Worm (Caenorhabditis elegans) whole organism, L4 larva: Measurements from ENCODE around the gene lgc-13.

ENCODE experiments used
- D1046.2 ChIP-seq: fragments of 200-800 bp; sonication (Bioruptor generic); IDR thresholded peaks from 2 replicates; pipeline ENCODE4 v1.3.6; 2022; ENCODE audit warnings: missing genetic modification characterization, missing compliant biosample characterization
- F49E8.2 ChIP-seq: sonication (generic microtip); optimal IDR thresholded peaks from 2 replicates; lab custom pipeline; 2016; ENCODE audit warnings: missing compliant biosample characterization, mild to moderate bottlenecking, missing genetic modification characterization, borderline replicate concordance
- T20F7.1 ChIP-seq: fragments of 200-800 bp; sonication (Bioruptor generic); optimal IDR thresholded peaks from 2 replicates; lab custom pipeline; 2018; ENCODE audit warnings: mild to moderate bottlenecking, missing genetic modification characterization, missing compliant biosample characterization
- T26A8.4 ChIP-seq: fragments of 200-800 bp; sonication (Bioruptor generic); IDR thresholded peaks from 2 replicates; pipeline ENCODE4 v1.3.6; 2022; ENCODE audit warnings: missing genetic modification characterization, missing compliant biosample characterization
- Y48G9A.11 ChIP-seq: fragments of 200-800 bp; sonication (Bioruptor generic); IDR thresholded peaks from 2 replicates; pipeline ENCODE4 v1.3.6; 2022; ENCODE audit warnings: missing genetic modification reagents, missing genetic modification characterization, missing compliant biosample characterization
- ZK546.5 ChIP-seq, 2 experiments: sonication (generic microtip); optimal IDR thresholded peaks; 2 replicates each; lab custom pipeline; 2017; ENCODE audit warnings: missing biosample characterization in 2 of 2, missing genetic modification characterization in 2 of 2
- aha-1 ChIP-seq: fragments of 150-350 bp; peaks from one replicate; lab custom pipeline; 2014; ENCODE audit warnings: missing biosample characterization, missing genetic modification characterization
- aly-2 ChIP-seq: sonication (generic microtip); optimal IDR thresholded peaks from 2 replicates; lab custom pipeline; 2018; ENCODE audit warnings: missing biosample characterization, missing genetic modification characterization
- attf-4 ChIP-seq: sonication (generic microtip); optimal IDR thresholded peaks from 3 replicates; lab custom pipeline; 2017; ENCODE audit warnings: missing biosample characterization, missing genetic modification characterization
- ceh-62 ChIP-seq: sonication (generic microtip); optimal IDR thresholded peaks from 2 replicates; lab custom pipeline; 2017; ENCODE audit warnings: missing biosample characterization, missing genetic modification characterization
- ces-1 ChIP-seq: fragments of 150-350 bp; sonication (generic microtip); optimal IDR thresholded peaks from 4 replicates; lab custom pipeline; 2014; ENCODE audit warnings: missing biosample characterization, missing genetic modification reagents, missing genetic modification characterization
- daf-12 ChIP-seq: fragments of 150-350 bp; optimal IDR thresholded peaks from 2 replicates; lab custom pipeline; 2014; ENCODE audit warnings: missing biosample characterization, missing genetic modification reagents, missing genetic modification characterization
- daf-16 ChIP-seq, 3 experiments: sonication (generic microtip); optimal IDR thresholded peaks; 2 replicates each; lab custom pipeline; 2016 to 2017; ENCODE audit warnings: missing genetic modification characterization in 3 of 3, missing genetic modification reagents in 3 of 3, mild to moderate bottlenecking in 2 of 3, missing compliant biosample characterization in 2 of 3, missing biosample characterization in 1 of 3, moderate library complexity in 1 of 3
- daf-8 ChIP-seq: fragments of 200-800 bp; sonication (Bioruptor generic); IDR thresholded peaks from 2 replicates; pipeline ENCODE4 v1.3.6; 2022; ENCODE audit warnings: missing genetic modification characterization, missing compliant biosample characterization
- dmd-9 ChIP-seq: fragments of 200-800 bp; sonication (Bioruptor generic); IDR thresholded peaks from 2 replicates; pipeline ENCODE4 v1.3.6; 2022; ENCODE audit warnings: missing genetic modification reagents, missing genetic modification characterization, missing compliant biosample characterization
- dve-1 ChIP-seq: sonication (generic microtip); optimal IDR thresholded peaks from 2 replicates; lab custom pipeline; 2017; ENCODE audit warnings: antibody characterized with exemption, mild to moderate bottlenecking, missing genetic modification characterization, missing compliant biosample characterization; ENCODE audit not compliant: insufficient read depth
- egl-27 ChIP-seq: sonication (generic microtip); optimal IDR thresholded peaks from 3 replicates; lab custom pipeline; 2017; ENCODE audit warnings: missing biosample characterization, missing genetic modification reagents, missing genetic modification characterization
- fkh-10 ChIP-seq: fragments of 150-350 bp; optimal IDR thresholded peaks from 2 replicates; lab custom pipeline; 2014; ENCODE audit warnings: missing biosample characterization, missing genetic modification reagents, missing genetic modification characterization
- fos-1 ChIP-seq: fragments of 150-350 bp; optimal IDR thresholded peaks from 2 replicates; lab custom pipeline; 2014; ENCODE audit warnings: missing biosample characterization, missing genetic modification characterization
- hif-1 ChIP-seq, 2 experiments: sonication (generic microtip); optimal IDR thresholded peaks; 2 replicates each; lab custom pipeline; 2016 to 2017; ENCODE audit warnings: missing compliant biosample characterization in 2 of 2, missing genetic modification characterization in 2 of 2, missing genetic modification reagents in 2 of 2, missing genotype in 2 of 2, mild to moderate bottlenecking in 1 of 2
- jun-1 ChIP-seq: fragments of 150-350 bp; optimal IDR thresholded peaks from 2 replicates; lab custom pipeline; 2014; ENCODE audit warnings: missing biosample characterization, missing genetic modification reagents, missing genetic modification characterization
- lim-7 ChIP-seq: fragments of 200-800 bp; sonication (Bioruptor generic); IDR thresholded peaks from 2 replicates; pipeline ENCODE4 v1.3.6; 2022; ENCODE audit warnings: missing genetic modification characterization, missing compliant biosample characterization
- lin-39 ChIP-seq: fragments of 150-350 bp; optimal IDR thresholded peaks from 2 replicates; lab custom pipeline; 2014; ENCODE audit warnings: missing biosample characterization, missing genetic modification reagents, missing genetic modification characterization
- lir-3 ChIP-seq: sonication (generic microtip); optimal IDR thresholded peaks from 2 replicates; lab custom pipeline; 2016; ENCODE audit warnings: mild to moderate bottlenecking, missing genetic modification characterization, missing compliant biosample characterization
- madf-9 ChIP-seq: fragments of 200-800 bp; sonication (Bioruptor generic); conservative IDR thresholded peaks from 2 replicates; pipeline ENCODE4 v1.3.6; 2022; ENCODE audit warnings: missing genetic modification reagents, missing genetic modification characterization, missing compliant biosample characterization
- mdt-29 ChIP-seq: fragments of 200-800 bp; sonication (Bioruptor generic); IDR thresholded peaks from 2 replicates; pipeline ENCODE4 v1.3.6; 2022; ENCODE audit warnings: missing genetic modification reagents, missing genetic modification characterization, missing compliant biosample characterization
- mes-2 ChIP-seq: sonication (generic microtip); optimal IDR thresholded peaks from 2 replicates; lab custom pipeline; 2016; ENCODE audit warnings: missing genotype, mild to moderate bottlenecking, missing genetic modification characterization, missing compliant biosample characterization; ENCODE audit not compliant: poor library complexity, severe bottlenecking
- mxl-3 ChIP-seq: fragments of 200-800 bp; sonication (Bioruptor generic); optimal IDR thresholded peaks from 2 replicates; lab custom pipeline; 2018; ENCODE audit warnings: mild to moderate bottlenecking, missing genetic modification characterization, missing compliant biosample characterization
- nhr-10 ChIP-seq: fragments of 150-350 bp; optimal IDR thresholded peaks from 2 replicates; lab custom pipeline; 2014; ENCODE audit warnings: missing biosample characterization, missing genetic modification characterization
- nhr-102 ChIP-seq: sonication (generic microtip); optimal IDR thresholded peaks from 2 replicates; lab custom pipeline; 2016; ENCODE audit warnings: mild to moderate bottlenecking, missing genetic modification characterization, moderate library complexity, missing compliant biosample characterization
- nhr-11 ChIP-seq: fragments of 150-350 bp; optimal IDR thresholded peaks from 2 replicates; lab custom pipeline; 2014; ENCODE audit warnings: missing biosample characterization, missing genetic modification characterization
- nhr-25 ChIP-seq: sonication (generic microtip); optimal IDR thresholded peaks from 2 replicates; lab custom pipeline; 2017; ENCODE audit warnings: missing genetic modification characterization, mild to moderate bottlenecking, missing compliant biosample characterization, antibody characterized with exemption, moderate library complexity, borderline replicate concordance; ENCODE audit not compliant: insufficient read depth
- nhr-41 ChIP-seq: fragments of 200-800 bp; sonication (Bioruptor generic); IDR thresholded peaks from 2 replicates; pipeline ENCODE4 v1.3.6; 2022; ENCODE audit warnings: missing genetic modification reagents, missing genetic modification characterization, missing compliant biosample characterization
- nhr-42 ChIP-seq: fragments of 200-800 bp; sonication (Bioruptor generic); IDR thresholded peaks from 2 replicates; pipeline ENCODE4 v1.3.6; 2022; ENCODE audit warnings: missing genetic modification characterization, missing compliant biosample characterization
- nhr-48 ChIP-seq: sonication (generic microtip); optimal IDR thresholded peaks from 2 replicates; lab custom pipeline; 2016; ENCODE audit warnings: mild to moderate bottlenecking, missing genetic modification characterization, missing compliant biosample characterization
- nhr-76 ChIP-seq: fragments of 150-350 bp; optimal IDR thresholded peaks from 2 replicates; lab custom pipeline; 2014; ENCODE audit warnings: missing biosample characterization, missing genetic modification characterization
- php-3 ChIP-seq: fragments of 200-800 bp; sonication (Bioruptor generic); IDR thresholded peaks from 2 replicates; pipeline ENCODE4 v1.3.6; 2022; ENCODE audit warnings: missing genetic modification reagents, missing genetic modification characterization, missing compliant biosample characterization
- pqm-1 ChIP-seq: sonication (generic microtip); optimal IDR thresholded peaks from 2 replicates; lab custom pipeline; 2017; ENCODE audit warnings: missing biosample characterization, missing genetic modification characterization
- rbr-2 ChIP-seq: sonication (generic microtip); optimal IDR thresholded peaks from 2 replicates; lab custom pipeline; 2016; ENCODE audit warnings: missing genotype, missing genetic modification characterization, missing compliant biosample characterization
- saeg-2 ChIP-seq: fragments of 200-800 bp; sonication (Bioruptor generic); IDR thresholded peaks from 2 replicates; pipeline ENCODE4 v1.3.6; 2022; ENCODE audit warnings: missing genetic modification reagents, missing genetic modification characterization, missing compliant biosample characterization
- snpc-1.2 ChIP-seq: fragments of 200-800 bp; sonication (Bioruptor generic); IDR thresholded peaks from 2 replicates; pipeline ENCODE4 v1.3.6; 2022; ENCODE audit warnings: missing genetic modification reagents, missing genetic modification characterization, missing compliant biosample characterization
- snpc-4 ChIP-seq: fragments of 150-350 bp; optimal IDR thresholded peaks from 2 replicates; lab custom pipeline; 2014; ENCODE audit warnings: missing biosample characterization, missing genetic modification characterization
- spr-3 ChIP-seq: fragments of 200-800 bp; sonication (Bioruptor generic); optimal IDR thresholded peaks from 2 replicates; lab custom pipeline; 2018; ENCODE audit warnings: mild to moderate bottlenecking, missing genetic modification characterization, missing compliant biosample characterization
- tag-97 ChIP-seq: fragments of 200-800 bp; sonication (Bioruptor generic); IDR thresholded peaks from 2 replicates; pipeline ENCODE4 v1.3.6; 2022; ENCODE audit warnings: missing genetic modification characterization, missing compliant biosample characterization
- unc-62 ChIP-seq, 3 experiments: fragments of 150-350 bp in 1 of 3; sonication (generic microtip); optimal IDR thresholded peaks in 2 of 3; peaks in 1 of 3; 1 replicate in 1 of 3; 2 replicates in 2 of 3; lab custom pipeline; 2014 to 2017; ENCODE audit warnings: missing biosample characterization in 3 of 3, missing genetic modification characterization in 3 of 3, missing genetic modification reagents in 3 of 3, missing genotype in 1 of 3
- vab-7 ChIP-seq: fragments of 200-800 bp; sonication (Bioruptor generic); IDR thresholded peaks from 2 replicates; pipeline ENCODE4 v1.3.6; 2022; ENCODE audit warnings: missing genetic modification reagents, missing genetic modification characterization, missing compliant biosample characterization
- zfp-3 ChIP-seq: fragments of 200-800 bp; sonication (Bioruptor generic); conservative IDR thresholded peaks from 2 replicates; pipeline ENCODE4 v1.3.6; 2022; ENCODE audit warnings: missing genetic modification reagents, missing genetic modification characterization, missing compliant biosample characterization
- zip-11 ChIP-seq: fragments of 200-800 bp; sonication (Bioruptor generic); IDR thresholded peaks from 2 replicates; pipeline ENCODE4 v1.3.6; 2022; ENCODE audit warnings: missing genetic modification characterization, missing compliant biosample characterization
- zip-2 ChIP-seq: fragments of 150-350 bp; optimal IDR thresholded peaks from 2 replicates; lab custom pipeline; 2014; ENCODE audit warnings: missing biosample characterization, missing genetic modification characterization
- ztf-11 ChIP-seq: fragments of 150-350 bp; optimal IDR thresholded peaks from 2 replicates; lab custom pipeline; 2014; ENCODE audit warnings: missing biosample characterization, missing genetic modification characterization

lgc-13 gene

DNA sequence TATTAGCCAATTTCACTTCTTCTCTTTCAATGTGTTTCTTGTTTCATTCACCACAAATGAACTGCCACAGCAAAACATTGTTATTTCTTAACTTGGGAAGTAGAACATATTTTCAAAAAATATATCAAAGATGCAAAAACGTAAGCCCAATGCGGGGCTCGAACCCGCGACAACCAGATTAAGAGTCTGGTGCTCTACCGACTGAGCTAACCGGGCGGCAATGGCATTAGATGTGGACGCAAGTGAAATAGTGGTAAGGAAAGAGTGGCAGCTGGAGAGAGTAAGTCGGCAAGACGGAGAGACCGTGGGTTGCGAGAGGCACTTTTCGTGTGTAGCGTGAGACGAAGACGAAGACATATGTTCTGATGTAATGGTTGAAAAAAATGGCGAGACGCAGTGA, 3.0 kb upstream of the lgc-13 start (continued):
- peak; percentile 70; the same call in 1 of the 2 replicates for TF ChIP-seq dmd-9 (GFP tag; lab: Robert Waterston, UW)
- TF ChIP-seq zip-2 = peak; percentile 83
- TF ChIP-seq fos-1 (tag; lab: Kevin White, UChicago) = no peak
- peak in 1 of 2 experiments; percentile 21 for TF ChIP-seq hif-1 (tag; optimal IDR thresholded peaks at IDR 0.05; lab: Kevin White, UChicago)
- no peak for TF ChIP-seq ceh-62
- peak; percentile 34 for TF ChIP-seq nhr-25 (tag; lab: Kevin White, UChicago)
- TF ChIP-seq F49E8.2 (tag; lab: Kevin White, UChicago) = peak; percentile 37
- peak; percentile 72; the same call in 1 of the 2 replicates for TF ChIP-seq saeg-2 (GFP tag; lab: Robert Waterston, UW)
- no peak for TF ChIP-seq php-3
- no peak for TF ChIP-seq mes-2 (tag; lab: Kevin White, UChicago)
- TF ChIP-seq mdt-29 (GFP tag; lab: Robert Waterston, UW) = no peak
- TF ChIP-seq nhr-42 (GFP tag; lab: Robert Waterston, UW) = peak; percentile 77; the same call in 1 of the 2 replicates
- no peak for TF ChIP-seq lin-39
- TF ChIP-seq tag-97 (GFP tag; lab: Robert Waterston, UW) = no peak
- TF ChIP-seq T20F7.1 (GFP tag; lab: Kevin White, UChicago) = peak; percentile 64
- peak; percentile 96 for TF ChIP-seq aha-1
- no peak for TF ChIP-seq nhr-10 (tag; lab: Kevin White, UChicago)
- TF ChIP-seq ZK546.5 (tag; optimal IDR thresholded peaks at IDR 0.05; lab: Kevin White, UChicago) = no peak
- TF ChIP-seq ztf-11 (tag; lab: Kevin White, UChicago) = no peak
- no peak for TF ChIP-seq attf-4 (tag; lab: Kevin White, UChicago)
- peak; percentile 65 for TF ChIP-seq fkh-10 (GFP tag; lab: Kevin White, UChicago)
- peak; percentile 85 for TF ChIP-seq dve-1 (tag; lab: Kevin White, UChicago)
- no peak for TF ChIP-seq daf-12 (tag; lab: Kevin White, UChicago)
- TF ChIP-seq aly-2 = no peak
- no peak for TF ChIP-seq snpc-4 (tag; lab: Kevin White, UChicago)
- TF ChIP-seq jun-1 (tag; lab: Kevin White, UChicago) = peak; percentile 73
- TF ChIP-seq nhr-48 (tag; lab: Kevin White, UChicago) = peak; percentile 73
- TF ChIP-seq nhr-76 (tag; lab: Kevin White, UChicago) = no peak
- TF ChIP-seq daf-16 (GFP tag; optimal IDR thresholded peaks at IDR 0.05; lab: Kevin White, UChicago) = peak; percentile 44 to 93
- TF ChIP-seq daf-16 (tag; optimal IDR thresholded peaks at IDR 0.05; lab: Kevin White, UChicago) = peak; percentile 72
- peak; percentile 97 for TF ChIP-seq vab-7 (GFP tag; lab: Robert Waterston, UW)
- TF ChIP-seq rbr-2 (tag; lab: Kevin White, UChicago) = peak; percentile 86
- peak; percentile 93 for TF ChIP-seq snpc-1.2 (GFP tag; lab: Robert Waterston, UW)
- TF ChIP-seq egl-27 (tag; lab: Kevin White, UChicago) = no peak
- TF ChIP-seq daf-8 (GFP tag; lab: Robert Waterston, UW) = peak; percentile 80; the same call in 1 of the 2 replicates
- TF ChIP-seq unc-62 (GFP tag; optimal IDR thresholded peaks at IDR 0.05 in 1 of 2; lab: Kevin White, UChicago) = peak in 1 of 2 experiments; percentile 97
- TF ChIP-seq unc-62 (tag; optimal IDR thresholded peaks at IDR 0.05; lab: Kevin White, UChicago) = no peak
- peak; percentile 82 for TF ChIP-seq lir-3
- TF ChIP-seq madf-9 (GFP tag; lab: Robert Waterston, UW) = peak; percentile 85
- TF ChIP-seq nhr-41 = peak; percentile 94
- peak; percentile 74 for TF ChIP-seq Y48G9A.11 (GFP tag; lab: Robert Waterston, UW)
- peak; percentile 52 for TF ChIP-seq nhr-11 (tag; lab: Kevin White, UChicago)
- peak; percentile 71 for TF ChIP-seq spr-3
- peak; percentile 98 for TF ChIP-seq lim-7 (GFP tag; lab: Robert Waterston, UW)
- TF ChIP-seq ces-1 (GFP tag; lab: Kevin White, UChicago) = peak; percentile 77
- TF ChIP-seq T26A8.4 (GFP tag; lab: Robert Waterston, UW) = peak; percentile 93
- peak; percentile 79 for TF ChIP-seq nhr-102 (tag; lab: Kevin White, UChicago)
- TF ChIP-seq zip-11 = peak; percentile 15; the same call in 1 of the 2 replicates
- peak; percentile 76 for TF ChIP-seq mxl-3
- peak; percentile 91 for TF ChIP-seq D1046.2 (GFP tag; lab: Robert Waterston, UW)
- no peak for TF ChIP-seq pqm-1
- TF ChIP-seq zfp-3 (GFP tag; lab: Robert Waterston, UW) = peak; percentile 76; the same call in 1 of the 2 replicates
